Worm (Caenorhabditis elegans): ENCODE data around the gene oac-54.

The oac-54 gene

ce11 chrII:9131363-9131762 is 26.5 kb upstream of the oac-54 start, which contains the start of gene C16D2.1:
Gene C16D2.1, plus strand, starts transcription at chrII:9131663.
- TF ChIP-seq pat-9 (tag; optimal IDR thresholded peaks at IDR 0.05): no peak
- no peak for TF ChIP-seq F13H6.1 (tag; optimal IDR thresholded peaks at IDR 0.05)
- TF ChIP-seq ceh-14 (tag; optimal IDR thresholded peaks at IDR 0.05): no peak
- TF ChIP-seq T23F11.4 (GFP tag; optimal IDR thresholded peaks at IDR 0.05): no peak
- no peak for TF ChIP-seq hlh-15 (tag; optimal IDR thresholded peaks at IDR 0.05)
- TF ChIP-seq K02D7.2 (tag; optimal IDR thresholded peaks at IDR 0.05): no peak
- TF ChIP-seq lim-6 (tag; optimal IDR thresholded peaks at IDR 0.05): no peak
- no peak for TF ChIP-seq pag-3 (tag; optimal IDR thresholded peaks at IDR 0.05; ENCODE audit: borderline replicate concordance)
- no peak for TF ChIP-seq unc-86 (tag; optimal IDR thresholded peaks at IDR 0.05)
- TF ChIP-seq lin-11 (tag; optimal IDR thresholded peaks at IDR 0.05): no peak
- TF ChIP-seq sdc-2 (tag; optimal IDR thresholded peaks at IDR 0.05): no peak
- TF ChIP-seq eyg-1 (tag; optimal IDR thresholded peaks at IDR 0.05): no peak
- TF ChIP-seq madf-2 (tag; optimal IDR thresholded peaks at IDR 0.05): no peak
- no peak for TF ChIP-seq ceh-22 (tag; optimal IDR thresholded peaks at IDR 0.05)
- TF ChIP-seq tbx-2 (tag; optimal IDR thresholded peaks at IDR 0.05): no peak
- no peak for TF ChIP-seq hlh-13 (GFP tag; optimal IDR thresholded peaks at IDR 0.05)
- TF ChIP-seq hlh-6 (tag; optimal IDR thresholded peaks at IDR 0.05): no peak
- TF ChIP-seq sox-2 (GFP tag; IDR thresholded peaks at IDR 0.05): no peak
- no peak for TF ChIP-seq ttx-3 (tag; optimal IDR thresholded peaks at IDR 0.05)
- no peak for TF ChIP-seq ceh-48 (tag; optimal IDR thresholded peaks at IDR 0.05)

ce11 chrII:9132338-9132737 is 25.6 kb upstream of the oac-54 start:
- no peak for TF ChIP-seq ceh-48 (tag; optimal IDR thresholded peaks at IDR 0.05)
- TF ChIP-seq tbx-7 (tag; optimal IDR thresholded peaks at IDR 0.05): no peak
- TF ChIP-seq rnt-1 (tag; optimal IDR thresholded peaks at IDR 0.05): no peak
- TF ChIP-seq ref-2 (tag; optimal IDR thresholded peaks at IDR 0.05): no peak
- TF ChIP-seq hlh-6 (tag; optimal IDR thresholded peaks at IDR 0.05): no peak
- no peak for TF ChIP-seq pqm-1 (tag; optimal IDR thresholded peaks at IDR 0.05)
- TF ChIP-seq eyg-1 (tag; optimal IDR thresholded peaks at IDR 0.05): no peak

- no peak for TF ChIP-seq ahr-1 (tag; optimal IDR thresholded peaks at IDR 0.05)
- TF ChIP-seq lin-11 (tag; optimal IDR thresholded peaks at IDR 0.05): no peak
- TF ChIP-seq ceh-2 (tag; optimal IDR thresholded peaks at IDR 0.05): no peak
- TF ChIP-seq sox-2 (GFP tag; IDR thresholded peaks at IDR 0.05): no peak
- TF ChIP-seq fkh-10 (GFP tag; optimal IDR thresholded peaks at IDR 0.05): no peak
- TF ChIP-seq nfya-1 (tag; optimal IDR thresholded peaks at IDR 0.05): no peak
- TF ChIP-seq hlh-15 (tag; optimal IDR thresholded peaks at IDR 0.05): no peak
- TF ChIP-seq elt-2 (tag; optimal IDR thresholded peaks at IDR 0.05): no peak
- no peak for TF ChIP-seq gmeb-2 (tag; optimal IDR thresholded peaks at IDR 0.05)
- TF ChIP-seq hlh-30 (tag; optimal IDR thresholded peaks at IDR 0.05; ENCODE audit: insufficient read depth): no peak
- no peak for TF ChIP-seq elt-4 (tag; optimal IDR thresholded peaks at IDR 0.05)
- no peak for TF ChIP-seq ref-2 (tag; optimal IDR thresholded peaks at IDR 0.05)
- no peak for TF ChIP-seq K02D7.2 (tag; optimal IDR thresholded peaks at IDR 0.05)
- no peak for TF ChIP-seq ceh-22 (tag; optimal IDR thresholded peaks at IDR 0.05)
- TF ChIP-seq dve-1 (tag; optimal IDR thresholded peaks at IDR 0.05): no peak
- no peak for TF ChIP-seq ceh-45 (GFP tag; IDR thresholded peaks at IDR 0.05)
Observed at ce11 chrII:9135878-9136277, 22.0 kb upstream of the oac-54 start, which contains the start of gene nlp-78. Gene nlp-78, plus strand, starts transcription at chrII:9136178.

ce11 chrII:9137803-9138202 is 20.1 kb upstream of the oac-54 start, which contains the start of gene C16D2.3:
Gene C16D2.3, plus strand, starts transcription at chrII:9138103.
- TF ChIP-seq ceh-19 (GFP tag; optimal IDR thresholded peaks at IDR 0.05): no peak
- TF ChIP-seq ztf-16 (tag; optimal IDR thresholded peaks at IDR 0.05): no peak
- no peak for TF ChIP-seq ceh-6 (GFP tag; optimal IDR thresholded peaks at IDR 0.05)
- no peak for TF ChIP-seq unc-86 (tag; optimal IDR thresholded peaks at IDR 0.05)
- no peak for TF ChIP-seq ceh-45 (GFP tag; IDR thresholded peaks at IDR 0.05)
- no peak for TF ChIP-seq hlh-30 (tag; optimal IDR thresholded peaks at IDR 0.05; ENCODE audit: insufficient read depth)
- no peak for TF ChIP-seq elt-4 (tag; optimal IDR thresholded peaks at IDR 0.05)
- no peak for TF ChIP-seq gmeb-2 (tag; optimal IDR thresholded peaks at IDR 0.05)
- no peak for TF ChIP-seq K09A11.1 (tag; optimal IDR thresholded peaks at IDR 0.05; ENCODE audit: insufficient read depth)
- no peak for TF ChIP-seq ceh-48 (tag; optimal IDR thresholded peaks at IDR 0.05)

Measured in whole organism, late embryonic.